Fruit fly (Drosophila melanogaster): ENCODE data around the gene gro.

gro gene

DNA sequence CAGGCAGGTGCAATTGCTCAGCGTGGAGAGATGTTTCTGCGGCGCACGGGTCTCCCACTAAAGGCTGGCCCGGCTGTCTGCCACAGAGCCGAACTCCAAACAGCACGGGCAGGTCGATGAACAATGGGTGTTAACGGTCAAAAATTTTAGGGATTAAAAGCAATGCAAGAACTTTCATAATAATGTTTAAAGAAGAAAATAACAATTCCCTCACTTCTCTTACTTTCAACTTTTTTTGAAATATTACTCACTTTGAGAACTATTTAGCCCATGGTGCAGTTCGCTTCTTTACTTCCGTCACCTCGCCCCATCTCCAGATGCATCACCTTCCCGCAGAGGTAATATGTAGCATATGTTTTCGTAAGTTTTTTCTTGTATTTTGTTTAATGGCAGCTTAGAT, 30.9 kb downstream of the gro start (continued):
- TF ChIP-seq Smox (GFP tag; optimal IDR thresholded peaks at IDR 0.05) (peak; percentile 73), acj6 (GFP tag; optimal IDR thresholded peaks at IDR 0.05) (peak; percentile 84), CG3919 (GFP tag; optimal IDR thresholded peaks at IDR 0.05) (peak; percentile 85), Hr4 (GFP tag; optimal IDR thresholded peaks at IDR 0.05) (peak; percentile 78), eg (GFP tag; IDR thresholded peaks at IDR 0.05) (peak; percentile 90), Met (GFP tag; optimal IDR thresholded peaks at IDR 0.05) (peak; percentile 80), CG7368 (GFP tag; optimal IDR thresholded peaks at IDR 0.05) (peak; percentile 66), Eip93F (GFP tag; optimal IDR thresholded peaks at IDR 0.05) (no peak), fd59A (GFP tag; optimal IDR thresholded peaks at IDR 0.05) (peak; percentile 69), Eip78C (GFP tag) (peak; percentile 94), Lpt (GFP tag; optimal IDR thresholded peaks at IDR 0.05) (peak; percentile 84), Sox15 (GFP tag; optimal IDR thresholded peaks at IDR 0.05) (peak; percentile 53), CG4318 (GFP tag; optimal IDR thresholded peaks at IDR 0.05) (peak; percentile 59), dsx (GFP tag; optimal IDR thresholded peaks at IDR 0.05; ENCODE audit: poor library complexity, severe bottlenecking) (peak; percentile 64), ss (GFP tag; optimal IDR thresholded peaks at IDR 0.05) (peak; percentile 64 to 74)

DNA sequence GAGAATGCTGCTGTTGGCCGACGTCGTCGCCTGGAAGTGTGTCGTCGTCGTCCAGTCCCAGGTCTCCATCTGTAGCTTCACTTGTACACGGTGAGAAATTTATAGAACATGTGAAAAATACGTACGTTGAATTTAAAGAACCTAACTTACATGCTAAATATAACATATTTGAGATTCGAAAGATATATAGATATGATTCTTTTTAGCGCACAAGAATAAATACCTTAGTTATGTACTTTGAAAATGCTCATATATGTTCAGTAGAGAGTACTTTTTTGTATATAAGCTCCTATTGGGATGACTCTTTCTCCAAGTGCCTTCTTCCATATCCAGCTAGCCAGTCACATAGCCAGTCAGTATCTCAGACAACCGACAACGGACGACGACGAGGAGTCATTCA, 33.7 kb downstream of the gro start:
- peak; percentile 23 for TF ChIP-seq Sox14 (GFP tag; optimal IDR thresholded peaks at IDR 0.05)
- TF ChIP-seq spab (GFP tag; optimal IDR thresholded peaks at IDR 0.05), result peak; percentile 29
- TF ChIP-seq OdsH (GFP tag; optimal IDR thresholded peaks at IDR 0.05), result peak; percentile 21
- TF ChIP-seq pdm3 (GFP tag; optimal IDR thresholded peaks at IDR 0.05), result peak; percentile 7
- peak; percentile 81 for TF ChIP-seq Eip78C (GFP tag)
- TF ChIP-seq svp (GFP tag), result peak; percentile 36
- no peak for TF ChIP-seq CG7368 (GFP tag; optimal IDR thresholded peaks at IDR 0.05)
- no peak for TF ChIP-seq Gug (GFP tag; IDR thresholded peaks at IDR 0.05)
- peak; percentile 25 for TF ChIP-seq Met (GFP tag; optimal IDR thresholded peaks at IDR 0.05)
- peak; percentile 48 for TF ChIP-seq CG6808 (GFP tag; optimal IDR thresholded peaks at IDR 0.05)
- TF ChIP-seq CG3919 (GFP tag; optimal IDR thresholded peaks at IDR 0.05), result peak; percentile 29
- TF ChIP-seq eg (GFP tag; IDR thresholded peaks at IDR 0.05), result 0 out of 3 replicates have a peak, but pooled peaks have one; percentile 22
- TF ChIP-seq CG11762 (GFP tag; optimal IDR thresholded peaks at IDR 0.05; ENCODE audit: insufficient read depth), result peak; percentile 2
- TF ChIP-seq Smox (GFP tag; optimal IDR thresholded peaks at IDR 0.05), result no peak
- TF ChIP-seq Eip75B (GFP tag; optimal IDR thresholded peaks at IDR 0.05), result peak; percentile 26
- TF ChIP-seq CG10631 (GFP tag; optimal IDR thresholded peaks at IDR 0.05), result peak; percentile 27
- peak; percentile 39 for TF ChIP-seq achi (GFP tag; optimal IDR thresholded peaks at IDR 0.05)
- TF ChIP-seq CG16779 (tag; optimal IDR thresholded peaks at IDR 0.05), result no peak
- TF ChIP-seq CG3032 (tag; optimal IDR thresholded peaks at IDR 0.05), result peak; percentile 41
- peak; percentile 50 for TF ChIP-seq Ets96B (tag; optimal IDR thresholded peaks at IDR 0.05)
- TF ChIP-seq CG4318 (GFP tag; optimal IDR thresholded peaks at IDR 0.05), result no peak
- no peak for TF ChIP-seq CG8319 (GFP tag; optimal IDR thresholded peaks at IDR 0.05)
- TF ChIP-seq CG31627 (GFP tag; optimal IDR thresholded peaks at IDR 0.05), result peak; percentile 4
- 0 out of 2 replicates have a peak, but pooled peaks have one; percentile 8 for TF ChIP-seq CG15336 (GFP tag; IDR thresholded peaks at IDR 0.05)
- peak; percentile 25 for TF ChIP-seq esn (GFP tag; optimal IDR thresholded peaks at IDR 0.05)
- peak; percentile 33 for TF ChIP-seq CG32006 (GFP tag; optimal IDR thresholded peaks at IDR 0.05)
- no peak for TF ChIP-seq Ets21C (GFP tag; optimal IDR thresholded peaks at IDR 0.05)
- peak; percentile 30 for TF ChIP-seq CG10669 (GFP tag; optimal IDR thresholded peaks at IDR 0.05)
- peak; percentile 36 for TF ChIP-seq CG6792 (GFP tag; optimal IDR thresholded peaks at IDR 0.05)
- TF ChIP-seq topi (GFP tag; optimal IDR thresholded peaks at IDR 0.05), result peak; percentile 22
- TF ChIP-seq fkh (GFP tag; optimal IDR thresholded peaks at IDR 0.05), result no peak
- no peak for TF ChIP-seq dsx (GFP tag; optimal IDR thresholded peaks at IDR 0.05; ENCODE audit: poor library complexity, severe bottlenecking)
